Worm (Caenorhabditis elegans): ENCODE data around the gene oac-4.

DNA sequence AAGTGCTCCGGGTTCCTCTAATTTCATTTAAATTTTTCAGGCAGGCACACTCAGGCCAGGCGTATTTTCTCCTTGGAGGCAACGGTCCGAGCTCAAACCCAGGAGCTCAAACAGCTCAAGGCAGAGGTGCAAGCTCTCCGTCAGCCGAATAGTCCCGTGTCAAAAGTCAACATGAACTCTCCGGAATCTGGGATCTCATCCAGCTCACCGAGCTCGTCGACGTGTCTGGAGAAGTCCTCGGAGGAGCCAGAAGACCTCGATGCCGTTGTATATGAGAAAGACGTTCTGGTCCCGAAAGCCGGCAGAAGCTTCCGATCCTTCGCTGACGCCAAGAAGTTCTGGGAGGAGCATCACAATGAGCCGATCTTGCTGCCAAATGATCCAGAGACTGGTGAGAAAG, 50.1 kb downstream of the oac-4 start:
- TF ChIP-seq him-1 (tag; optimal IDR thresholded peaks at IDR 0.05) (no peak), W03F9.2 (tag; optimal IDR thresholded peaks at IDR 0.05) (no peak), dao-5 (tag; optimal IDR thresholded peaks at IDR 0.05) (no peak)
